Fruit fly (Drosophila melanogaster) whole organism, embryonic: Measurements from ENCODE around the gene CG11560.

Experiments used
- Adf1 ChIP-seq: fragments of 200-800 bp; sonication (Bioruptor generic); IDR thresholded peaks from 2 replicates; pipeline ENCODE4 v1.3.6; 2022; ENCODE audit warnings: missing biosample characterization, missing genetic modification characterization
- Antp ChIP-seq: fragments of 200-800 bp; sonication (Bioruptor generic); optimal IDR thresholded peaks from 3 replicates; lab custom pipeline; 2016; ENCODE audit warnings: missing biosample characterization, missing genetic modification characterization
- CG11696 ChIP-seq: fragments of 200-800 bp; sonication (Bioruptor generic); IDR thresholded peaks from 2 replicates; pipeline ENCODE4 v1.3.6; 2022; ENCODE audit warnings: missing biosample characterization, missing genetic modification characterization
- CG12236 ChIP-seq: fragments of 200-800 bp; sonication (Bioruptor generic); optimal IDR thresholded peaks from 2 replicates; lab custom pipeline; 2016; ENCODE audit warnings: missing biosample characterization, missing genetic modification characterization
- CG12769 ChIP-seq: fragments of 200-800 bp; sonication (Bioruptor generic); optimal IDR thresholded peaks from 2 replicates; lab custom pipeline; 2019; ENCODE audit warnings: missing biosample characterization, mild to moderate bottlenecking, missing genetic modification characterization, moderate library complexity
- CG14860 ChIP-seq: fragments of 200-800 bp; sonication (Bioruptor generic); IDR thresholded peaks from 3 replicates; pipeline ENCODE4 v1.3.6; 2022; ENCODE audit warnings: missing biosample characterization, missing genetic modification characterization; ENCODE audit not compliant: partially characterized antibody
- CG17328 ChIP-seq: fragments of 200-800 bp; sonication (Bioruptor generic); IDR thresholded peaks from 2 replicates; pipeline ENCODE4 v1.3.6; 2022; ENCODE audit warnings: missing biosample characterization, missing genetic modification characterization
- CG17612 ChIP-seq: fragments of 200-800 bp; sonication (Bioruptor generic); IDR thresholded peaks from 2 replicates; pipeline ENCODE4 v1.3.6; 2022; ENCODE audit warnings: missing biosample characterization, missing genetic modification characterization
- CG31388 ChIP-seq: fragments of 200-800 bp; sonication (Bioruptor generic); optimal IDR thresholded peaks from 2 replicates; lab custom pipeline; 2016; ENCODE audit warnings: missing biosample characterization, missing genetic modification characterization
- CG34376 ChIP-seq: fragments of 200-800 bp; sonication (Bioruptor generic); optimal IDR thresholded peaks from 2 replicates; lab custom pipeline; 2018; ENCODE audit warnings: missing biosample characterization, mild to moderate bottlenecking, missing genetic modification characterization
- CG4282 ChIP-seq: fragments of 200-800 bp; sonication (Bioruptor generic); optimal IDR thresholded peaks from 2 replicates; lab custom pipeline; 2016; ENCODE audit warnings: missing biosample characterization, missing genetic modification characterization
- CG5245 ChIP-seq: fragments of 200-800 bp; sonication (Bioruptor generic); optimal IDR thresholded peaks from 3 replicates; lab custom pipeline; 2016; ENCODE audit warnings: missing biosample characterization, missing genetic modification characterization
- CG6254 ChIP-seq: fragments of 200-800 bp; sonication (Bioruptor generic); optimal IDR thresholded peaks from 3 replicates; lab custom pipeline; 2017; ENCODE audit warnings: mild to moderate bottlenecking, missing biosample characterization, missing genetic modification reagents, missing genetic modification characterization
- CG6654 ChIP-seq: fragments of 200-800 bp; sonication (Bioruptor generic); optimal IDR thresholded peaks from 2 replicates; lab custom pipeline; 2017; ENCODE audit warnings: missing biosample characterization, mild to moderate bottlenecking, missing genetic modification characterization
- CG7987 ChIP-seq: fragments of 200-800 bp; sonication (Bioruptor generic); optimal IDR thresholded peaks from 2 replicates; lab custom pipeline; 2018; ENCODE audit warnings: missing biosample characterization, mild to moderate bottlenecking, missing genetic modification characterization, moderate library complexity
- CG8281 ChIP-seq: fragments of 200-800 bp; sonication (Bioruptor generic); optimal IDR thresholded peaks from 2 replicates; lab custom pipeline; 2018; ENCODE audit warnings: missing biosample characterization, mild to moderate bottlenecking, missing genetic modification characterization, moderate library complexity
- CG8478 ChIP-seq: fragments of >200 bp; optimal IDR thresholded peaks from 2 replicates; lab custom pipeline; 2018
- CG9727 ChIP-seq: fragments of 200-800 bp; sonication (Bioruptor generic); optimal IDR thresholded peaks from 3 replicates; lab custom pipeline; 2017; ENCODE audit warnings: missing biosample characterization, mild to moderate bottlenecking, missing genetic modification characterization
- CG9797 ChIP-seq: fragments of 200-800 bp; sonication (Bioruptor generic); optimal IDR thresholded peaks from 3 replicates; lab custom pipeline; 2018; ENCODE audit warnings: missing biosample characterization, mild to moderate bottlenecking, missing genetic modification characterization
- Drgx ChIP-seq: fragments of 200-800 bp; sonication (Bioruptor generic); IDR thresholded peaks from 2 replicates; pipeline ENCODE4 v1.3.6; 2022; ENCODE audit warnings: missing biosample characterization, missing genetic modification characterization
- H15 ChIP-seq: fragments of 200-800 bp; sonication (Bioruptor generic); IDR thresholded peaks from 3 replicates; pipeline ENCODE4 v1.3.6; 2022; ENCODE audit warnings: missing biosample characterization, missing genetic modification characterization
- H2.0 ChIP-seq: fragments of 200-800 bp; sonication (Bioruptor generic); IDR thresholded peaks from 2 replicates; pipeline ENCODE4 v1.3.6; 2022; ENCODE audit warnings: missing biosample characterization, missing genetic modification characterization
- Lim3 ChIP-seq: fragments of 200-800 bp; sonication (Bioruptor generic); IDR thresholded peaks from 2 replicates; pipeline ENCODE4 v1.3.6; 2022; ENCODE audit warnings: missing biosample characterization, missing genetic modification characterization
- Mad ChIP-seq: fragments of 200-800 bp; sonication (Bioruptor generic); optimal IDR thresholded peaks from 2 replicates; lab custom pipeline; 2016; ENCODE audit warnings: missing biosample characterization, missing genetic modification characterization
- Meics ChIP-seq: fragments of 200-800 bp; sonication (Bioruptor generic); optimal IDR thresholded peaks from 2 replicates; lab custom pipeline; 2017; ENCODE audit warnings: missing biosample characterization, mild to moderate bottlenecking, missing genetic modification characterization
- Pdp1 ChIP-seq, 2 experiments: fragments of 200-800 bp; sonication (Bioruptor generic); optimal IDR thresholded peaks; 3 replicates each; lab custom pipeline; 2016; ENCODE audit warnings: missing biosample characterization in 2 of 2, missing genetic modification characterization in 2 of 2, mild to moderate bottlenecking in 1 of 2, moderate library complexity in 1 of 2
- Ptx1 ChIP-seq: fragments of 200-800 bp; sonication (Bioruptor generic); IDR thresholded peaks from 2 replicates; pipeline ENCODE4 v1.3.6; 2022; ENCODE audit warnings: missing biosample characterization, missing genetic modification characterization
- Six4 ChIP-seq: fragments of 200-800 bp; sonication (Bioruptor generic); optimal IDR thresholded peaks from 2 replicates; lab custom pipeline; 2016; ENCODE audit warnings: missing biosample characterization, missing genetic modification characterization
- Sox100B ChIP-seq: fragments of 200-800 bp; sonication (Bioruptor generic); optimal IDR thresholded peaks from 3 replicates; lab custom pipeline; 2018; ENCODE audit warnings: missing biosample characterization, mild to moderate bottlenecking, missing genetic modification characterization
- Usf ChIP-seq: fragments of 200-800 bp; sonication (Bioruptor generic); optimal IDR thresholded peaks from 2 replicates; lab custom pipeline; 2017; ENCODE audit warnings: missing genotype, missing biosample characterization, missing genetic modification characterization
- ase ChIP-seq: fragments of 200-800 bp; sonication (Bioruptor generic); IDR thresholded peaks from 3 replicates; pipeline ENCODE4 v1.3.6; 2022; ENCODE audit warnings: missing biosample characterization, missing genetic modification characterization
- bcd ChIP-seq: fragments of 200-800 bp; sonication (Bioruptor generic); optimal IDR thresholded peaks from 2 replicates; lab custom pipeline; 2017; ENCODE audit warnings: missing biosample characterization, mild to moderate bottlenecking, missing genetic modification characterization
- caup ChIP-seq: fragments of 200-800 bp; sonication (Bioruptor generic); optimal IDR thresholded peaks from 3 replicates; lab custom pipeline; 2017; ENCODE audit warnings: missing biosample characterization, mild to moderate bottlenecking, missing genetic modification characterization, moderate library complexity; ENCODE audit not compliant: severe bottlenecking
- crc ChIP-seq: fragments of 200-800 bp; sonication (Bioruptor generic); optimal IDR thresholded peaks from 2 replicates; lab custom pipeline; 2016; ENCODE audit warnings: missing biosample characterization, missing genetic modification characterization
- disco-r ChIP-seq: fragments of 200-800 bp; sonication (Bioruptor generic); optimal IDR thresholded peaks from 2 replicates; lab custom pipeline; 2016; ENCODE audit warnings: missing biosample characterization, missing genetic modification characterization
- dpn ChIP-seq, 2 experiments: fragments of 200-800 bp; sonication (Bioruptor generic); optimal IDR thresholded peaks; 3 replicates each; lab custom pipeline; 2016; ENCODE audit warnings: missing biosample characterization in 2 of 2, missing genetic modification characterization in 2 of 2
- esg ChIP-seq: fragments of 200-800 bp; sonication (Bioruptor generic); conservative IDR thresholded peaks from 2 replicates; pipeline ENCODE4 v1.3.6; 2022; ENCODE audit warnings: missing biosample characterization, missing genetic modification characterization
- exex ChIP-seq: fragments of 200-800 bp; sonication (Bioruptor generic); optimal IDR thresholded peaks from 4 replicates; lab custom pipeline; 2018; ENCODE audit warnings: missing biosample characterization, mild to moderate bottlenecking, missing genetic modification characterization, moderate library complexity
- gce ChIP-seq: fragments of 200-800 bp; sonication (Bioruptor generic); IDR thresholded peaks from 3 replicates; pipeline ENCODE4 v1.3.6; 2022; ENCODE audit warnings: missing biosample characterization, missing genetic modification characterization
- gsb ChIP-seq: fragments of 200-800 bp; sonication (Bioruptor generic); IDR thresholded peaks from 2 replicates; pipeline ENCODE4 v1.3.6; 2022; ENCODE audit warnings: missing biosample characterization, missing genetic modification characterization
- kah ChIP-seq: fragments of 200-800 bp; sonication (Bioruptor generic); optimal IDR thresholded peaks from 2 replicates; lab custom pipeline; 2018; ENCODE audit warnings: missing biosample characterization, mild to moderate bottlenecking, missing genetic modification characterization
- kni ChIP-seq: fragments of 200-800 bp; sonication (Bioruptor generic); optimal IDR thresholded peaks from 3 replicates; lab custom pipeline; 2017; ENCODE audit warnings: mild to moderate bottlenecking, missing biosample characterization, missing genetic modification reagents, missing genetic modification characterization
- lbe ChIP-seq: fragments of 200-800 bp; sonication (Bioruptor generic); optimal IDR thresholded peaks from 2 replicates; lab custom pipeline; 2016; ENCODE audit warnings: missing biosample characterization, mild to moderate bottlenecking, missing genetic modification characterization
- mirr ChIP-seq: fragments of 200-800 bp; sonication (Bioruptor generic); optimal IDR thresholded peaks from 3 replicates; lab custom pipeline; 2018; ENCODE audit warnings: missing biosample characterization, mild to moderate bottlenecking, missing genetic modification characterization
- pan ChIP-seq, 4 experiments: fragments of >200 bp in 3 of 4; fragments of 200-800 bp in 1 of 4; sonication (Bioruptor generic) in 1 of 4; optimal IDR thresholded peaks in 3 of 4; IDR thresholded peaks in 1 of 4; 2 replicates each; pipeline versions ENCODE4 v1.3.6 to Lab custom; 2017 to 2022; ENCODE audit warnings: missing biosample characterization in 2 of 4, missing genetic modification characterization in 2 of 4, mixed read lengths in 1 of 4
- sc ChIP-seq, 3 experiments: fragments of >200 bp in 2 of 3; fragments of 200-800 bp in 1 of 3; sonication (Bioruptor generic) in 1 of 3; optimal IDR thresholded peaks; 2 replicates in 2 of 3; 3 replicates in 1 of 3; lab custom pipeline; 2017; ENCODE audit warnings: mild to moderate bottlenecking in 1 of 3, missing biosample characterization in 1 of 3, missing genetic modification characterization in 1 of 3, missing genetic modification reagents in 1 of 3
- sens ChIP-seq: fragments of 200-800 bp; sonication (Bioruptor generic); peaks from one replicate; lab custom pipeline; 2016; ENCODE audit warnings: missing biosample characterization, missing genetic modification characterization
- trem ChIP-seq: fragments of 200-800 bp; optimal IDR thresholded peaks from 3 replicates; lab custom pipeline; 2019; ENCODE audit warnings: missing biosample characterization, mild to moderate bottlenecking, missing genetic modification characterization, moderate library complexity
- twi ChIP-seq: fragments of 200-800 bp; optimal IDR thresholded peaks from 2 replicates; lab custom pipeline; 2019; ENCODE audit warnings: missing biosample characterization, mild to moderate bottlenecking, missing genetic modification characterization, moderate library complexity

Gene CG11560

DNA sequence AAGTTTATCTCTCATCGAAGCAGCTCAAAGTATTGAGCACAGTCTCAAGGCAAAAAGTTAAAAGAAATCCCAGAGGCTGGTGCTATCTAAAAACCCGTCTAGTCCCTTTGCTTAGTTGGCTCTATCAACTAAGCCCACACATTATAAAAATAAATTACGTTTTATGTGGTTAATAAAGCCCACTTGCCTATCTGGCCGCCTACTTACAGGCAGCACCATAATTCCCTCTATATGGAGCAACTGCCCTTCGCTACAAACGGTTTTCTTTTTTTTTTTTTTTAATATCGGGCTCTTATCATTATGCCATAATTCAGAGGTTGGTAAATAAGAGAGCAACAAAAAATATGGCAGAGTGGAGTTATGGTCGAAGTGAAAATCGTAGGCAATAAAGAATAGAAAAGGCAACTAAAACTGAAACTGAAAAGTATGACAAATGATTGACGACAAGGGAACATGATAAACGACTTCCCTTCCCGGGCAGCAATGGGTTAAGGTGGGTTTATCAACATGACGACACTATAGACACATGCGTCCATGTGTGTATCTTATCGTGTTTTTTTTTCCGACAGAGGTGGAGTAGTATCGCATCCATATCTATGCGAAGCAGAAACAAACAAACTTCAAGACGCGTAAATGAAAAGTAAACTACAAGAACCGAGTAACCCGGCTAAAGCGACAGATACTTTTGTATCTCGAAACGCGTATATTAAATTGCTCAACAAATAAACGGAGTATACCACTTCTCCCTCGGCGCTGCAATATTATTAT, 41.1 kb upstream of the CG11560 start (continued):
- TF ChIP-seq exex (tag; lab: Kevin White, UChicago) (peak; percentile 24), CG14860 (GFP tag; lab: Robert Waterston, UW) (no peak), Drgx (GFP tag; lab: Robert Waterston, UW) (no peak), Lim3 (GFP tag; lab: Robert Waterston, UW) (no peak), CG6654 (no peak), CG7987 (GFP tag; lab: Kevin White, UChicago) (no peak), Ptx1 (GFP tag; lab: Robert Waterston, UW) (no peak), CG31388 (GFP tag; lab: Kevin White, UChicago) (no peak), caup (GFP tag; lab: Kevin White, UChicago) (peak; percentile 39), Mad (GFP tag; lab: Kevin White, UChicago) (no peak), CG4282 (GFP tag; lab: Kevin White, UChicago) (no peak), Adf1 (GFP tag; lab: Robert Waterston, UW) (no peak), twi (peak; percentile 64), CG5245 (GFP tag; lab: Kevin White, UChicago) (no peak), Usf (GFP tag; lab: Kevin White, UChicago) (no peak), Six4 (GFP tag; lab: Kevin White, UChicago) (no peak), crc (GFP tag; lab: Kevin White, UChicago) (no peak), H2.0 (GFP tag; lab: Robert Waterston, UW) (no peak), pan (optimal IDR thresholded peaks at IDR 0.05; lab: Kevin White, UChicago) (no peak), pan (GFP tag; optimal IDR thresholded peaks at IDR 0.05 in 1 of 2, IDR thresholded peaks at IDR 0.05 in 1 of 2) (no peak), trem (tag; lab: Kevin White, UChicago) (no peak), disco-r (GFP tag; lab: Kevin White, UChicago) (no peak), Antp (GFP tag; lab: Kevin White, UChicago) (no peak), esg (GFP tag; lab: Robert Waterston, UW) (no peak), Meics (GFP tag; lab: Kevin White, UChicago) (no peak), sc (optimal IDR thresholded peaks at IDR 0.05; lab: Kevin White, UChicago) (no peak), sc (GFP tag; optimal IDR thresholded peaks at IDR 0.05; lab: Kevin White, UChicago) (no peak), CG17612 (no peak), CG9797 (GFP tag; lab: Kevin White, UChicago) (no peak), Sox100B (peak; percentile 41), CG12236 (GFP tag; lab: Kevin White, UChicago) (no peak), CG6254 (GFP tag; lab: Kevin White, UChicago) (peak; percentile 33), H15 (GFP tag; lab: Robert Waterston, UW) (no peak), gsb (no peak), kah (GFP tag; lab: Kevin White, UChicago) (no peak), dpn (GFP tag; optimal IDR thresholded peaks at IDR 0.05; lab: Kevin White, UChicago) (no peak)

DNA sequence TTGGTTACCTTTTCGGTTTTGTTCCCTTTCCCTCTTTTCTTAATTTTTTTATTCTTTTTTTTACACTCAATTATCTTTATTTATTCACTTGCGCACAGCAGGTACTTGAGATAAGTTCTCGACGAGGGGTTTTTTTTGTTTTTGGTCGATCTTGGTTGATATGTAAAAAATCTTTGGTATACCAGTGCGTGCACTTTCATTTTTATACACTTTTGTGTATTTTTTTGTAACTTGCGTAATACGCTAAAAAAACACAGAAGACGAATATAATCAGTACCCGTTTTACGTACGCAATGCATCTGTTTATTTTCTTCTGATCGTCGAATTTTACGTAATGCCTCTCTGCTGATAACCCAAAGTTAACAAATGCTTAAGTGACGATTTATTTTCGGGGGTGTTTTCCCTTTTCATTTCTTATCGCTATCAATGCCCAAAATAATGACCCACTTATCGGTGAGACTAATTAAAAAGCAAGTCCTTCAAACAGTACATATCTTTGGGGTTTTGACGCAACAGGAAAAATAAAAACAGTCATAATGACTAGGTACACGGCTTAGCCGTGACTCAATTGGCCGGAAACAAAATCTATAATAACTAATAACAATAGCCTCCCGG, 40.4 kb upstream of the CG11560 start:
- peak in 1 of 2 experiments; percentile 90 for TF ChIP-seq Pdp1 (GFP tag; optimal IDR thresholded peaks at IDR 0.05; lab: Kevin White, UChicago)
- peak; percentile 95 for TF ChIP-seq exex (tag; lab: Kevin White, UChicago)
- TF ChIP-seq kni (GFP tag; lab: Kevin White, UChicago), result peak; percentile 44
- no peak for TF ChIP-seq ase (GFP tag; lab: Robert Waterston, UW)
- peak; percentile 14 for TF ChIP-seq CG34376 (GFP tag; lab: Kevin White, UChicago)
- TF ChIP-seq lbe (GFP tag; lab: Kevin White, UChicago), result peak; percentile 3
- TF ChIP-seq CG11696 (GFP tag; lab: Robert Waterston, UW), result no peak
- TF ChIP-seq CG8281 (tag; lab: Kevin White, UChicago), result no peak
- TF ChIP-seq gce (GFP tag; lab: Robert Waterston, UW), result no peak
- no peak for TF ChIP-seq CG9727 (GFP tag; lab: Kevin White, UChicago)
- no peak for TF ChIP-seq CG17328 (GFP tag; lab: Robert Waterston, UW)
- no peak for TF ChIP-seq CG8478 (lab: Kevin White, UChicago)
- TF ChIP-seq sens (GFP tag; lab: Kevin White, UChicago), result peak; percentile 36
- no peak for TF ChIP-seq bcd (GFP tag; lab: Kevin White, UChicago)
- TF ChIP-seq mirr (GFP tag; lab: Kevin White, UChicago), result peak; percentile 76
- TF ChIP-seq CG12769 (tag; lab: Kevin White, UChicago), result peak; percentile 17
